Worm (Caenorhabditis elegans) whole organism, mixed stage, embryonic: ENCODE data around the gene nhr-65.

Experiments
- M03D4.4 ChIP-seq: sonication (generic microtip); optimal IDR thresholded peaks from 2 replicates; lab custom pipeline; 2017; ENCODE audit warnings: mild to moderate bottlenecking, missing genetic modification characterization, missing compliant biosample characterization
- bed-3 ChIP-seq: fragments of 200-800 bp; sonication (Bioruptor generic); optimal IDR thresholded peaks from 3 replicates; lab custom pipeline; 2018; ENCODE audit warnings: mild to moderate bottlenecking, missing genetic modification characterization, moderate library complexity, missing compliant biosample characterization
- blmp-1 ChIP-seq: fragments of 150-350 bp; optimal IDR thresholded peaks from 2 replicates; lab custom pipeline; 2014; ENCODE audit warnings: missing biosample characterization, missing genetic modification characterization
- ceh-39 ChIP-seq: fragments of 150-350 bp; optimal IDR thresholded peaks from 2 replicates; lab custom pipeline; 2014; ENCODE audit warnings: missing biosample characterization, missing genetic modification characterization
- ceh-83 ChIP-seq: fragments of 200-800 bp; sonication (Bioruptor generic); optimal IDR thresholded peaks from 2 replicates; lab custom pipeline; 2018; ENCODE audit warnings: mild to moderate bottlenecking, missing genetic modification characterization, missing compliant biosample characterization
- cnd-1 ChIP-seq: fragments of 200-800 bp; sonication (Bioruptor generic); optimal IDR thresholded peaks from 2 replicates; lab custom pipeline; 2018; ENCODE audit warnings: mild to moderate bottlenecking, missing genetic modification characterization, missing compliant biosample characterization
- elt-3 ChIP-seq: fragments of 150-350 bp; optimal IDR thresholded peaks from 2 replicates; lab custom pipeline; 2014; ENCODE audit warnings: missing biosample characterization, missing genetic modification characterization
- flh-1 ChIP-seq: fragments of 200-800 bp; sonication (Bioruptor generic); optimal IDR thresholded peaks from 2 replicates; lab custom pipeline; 2018; ENCODE audit warnings: mild to moderate bottlenecking, missing genetic modification characterization, moderate library complexity, missing compliant biosample characterization
- ham-2 ChIP-seq: fragments of 200-800 bp; sonication (Bioruptor generic); optimal IDR thresholded peaks from 2 replicates; lab custom pipeline; 2018; ENCODE audit warnings: mild to moderate bottlenecking, missing genetic modification characterization, missing compliant biosample characterization
- hlh-1 ChIP-seq: fragments of 150-350 bp; optimal IDR thresholded peaks from 2 replicates; lab custom pipeline; 2014; ENCODE audit warnings: missing biosample characterization, missing genetic modification reagents, missing genetic modification characterization
- lin-13 ChIP-seq: fragments of 150-350 bp; optimal IDR thresholded peaks from 2 replicates; lab custom pipeline; 2014; ENCODE audit warnings: missing biosample characterization, missing genetic modification characterization
- lin-32 ChIP-seq: fragments of 200-800 bp; sonication (Bioruptor generic); optimal IDR thresholded peaks from 2 replicates; lab custom pipeline; 2018; ENCODE audit warnings: mild to moderate bottlenecking, missing genetic modification characterization, missing compliant biosample characterization
- lsy-2 ChIP-seq: fragments of 150-350 bp; optimal IDR thresholded peaks from 2 replicates; lab custom pipeline; 2014; ENCODE audit warnings: missing biosample characterization, missing genetic modification characterization
- mep-1 ChIP-seq: fragments of 150-350 bp; optimal IDR thresholded peaks from 2 replicates; lab custom pipeline; 2017; ENCODE audit warnings: missing biosample characterization, missing genetic modification reagents, missing genetic modification characterization, inconsistent platforms
- mls-2 ChIP-seq: sonication (generic microtip); optimal IDR thresholded peaks from 2 replicates; lab custom pipeline; 2016; ENCODE audit warnings: mild to moderate bottlenecking, missing genetic modification characterization, moderate library complexity, missing compliant biosample characterization
- nhr-12 ChIP-seq: fragments of 150-350 bp; optimal IDR thresholded peaks from 2 replicates; lab custom pipeline; 2014; ENCODE audit warnings: missing biosample characterization, missing genetic modification characterization
- nhr-2 ChIP-seq: fragments of 150-350 bp; optimal IDR thresholded peaks from 2 replicates; lab custom pipeline; 2014; ENCODE audit warnings: missing biosample characterization, missing genetic modification characterization
- nhr-237 ChIP-seq: fragments of 150-350 bp; optimal IDR thresholded peaks from 2 replicates; lab custom pipeline; 2014; ENCODE audit warnings: missing biosample characterization, missing genetic modification characterization
- nhr-28 ChIP-seq: fragments of 150-350 bp; optimal IDR thresholded peaks from 2 replicates; lab custom pipeline; 2014; ENCODE audit warnings: missing biosample characterization, missing genetic modification characterization
- nhr-76 ChIP-seq: sonication (generic microtip); optimal IDR thresholded peaks from 2 replicates; lab custom pipeline; 2017; ENCODE audit warnings: missing biosample characterization, missing genetic modification characterization
- pha-4 ChIP-seq: fragments of 150-350 bp; optimal IDR thresholded peaks from 2 replicates; lab custom pipeline; 2018; ENCODE audit warnings: missing biosample characterization, missing genetic modification reagents, missing genetic modification characterization
- sem-2 ChIP-seq: fragments of 200-800 bp; sonication (Bioruptor generic); optimal IDR thresholded peaks from 2 replicates; lab custom pipeline; 2018; ENCODE audit warnings: mild to moderate bottlenecking, missing genetic modification characterization, missing compliant biosample characterization
- snpc-4 ChIP-seq: fragments of 150-350 bp; optimal IDR thresholded peaks from 2 replicates; lab custom pipeline; 2014; ENCODE audit warnings: missing biosample characterization, missing genetic modification characterization
- sptf-1 ChIP-seq: sonication (generic microtip); optimal IDR thresholded peaks from 2 replicates; lab custom pipeline; 2017; ENCODE audit warnings: mild to moderate bottlenecking, missing genetic modification characterization, moderate library complexity, missing compliant biosample characterization
- tbx-8 ChIP-seq: fragments of 200-800 bp; sonication (Bioruptor generic); optimal IDR thresholded peaks from 2 replicates; lab custom pipeline; 2018; ENCODE audit warnings: mild to moderate bottlenecking, missing genetic modification characterization, moderate library complexity, missing compliant biosample characterization
- unc-120 ChIP-seq: sonication (generic microtip); optimal IDR thresholded peaks from 2 replicates; lab custom pipeline; 2017; ENCODE audit warnings: missing genetic modification characterization, missing compliant biosample characterization; ENCODE audit not compliant: poor library complexity, severe bottlenecking
- unc-39 ChIP-seq: fragments of 150-350 bp; optimal IDR thresholded peaks from 2 replicates; lab custom pipeline; 2014; ENCODE audit warnings: missing biosample characterization, missing genetic modification characterization
- unc-62 ChIP-seq: fragments of 150-350 bp; optimal IDR thresholded peaks from 2 replicates; lab custom pipeline; 2014; ENCODE audit warnings: missing biosample characterization, missing genetic modification reagents, missing genetic modification characterization
- zip-8 ChIP-seq: fragments of 150-350 bp; optimal IDR thresholded peaks from 2 replicates; lab custom pipeline; 2014; ENCODE audit warnings: missing biosample characterization, missing genetic modification characterization
- ztf-11 ChIP-seq: fragments of 150-350 bp; optimal IDR thresholded peaks from 2 replicates; lab custom pipeline; 2014; ENCODE audit warnings: missing biosample characterization, missing genetic modification characterization

Gene nhr-65

DNA sequence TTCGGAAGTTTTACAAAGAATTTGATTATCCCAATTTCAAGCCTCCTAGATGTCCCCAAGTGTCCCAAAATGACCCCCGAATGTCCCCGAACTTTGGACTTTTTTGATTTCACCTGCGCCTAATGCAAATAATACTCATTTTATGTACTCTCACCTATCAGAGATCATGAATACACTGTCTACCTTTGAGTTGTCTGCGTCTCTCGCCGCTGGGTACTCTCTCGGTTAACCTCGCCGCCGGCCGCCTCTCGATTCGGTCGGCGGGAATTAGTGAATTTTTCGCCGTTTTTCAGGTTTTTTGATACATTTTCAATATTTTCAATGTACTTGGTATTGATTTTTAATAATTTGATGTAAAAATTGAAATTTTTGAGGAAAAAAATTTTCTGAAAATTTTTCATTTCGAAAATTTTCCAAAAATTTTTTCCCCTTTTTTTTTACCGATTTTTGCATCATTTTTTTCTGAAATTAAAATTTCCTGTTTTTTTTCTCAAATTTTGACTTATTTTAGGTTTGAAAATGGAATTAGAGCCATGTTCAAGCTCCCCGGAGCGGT lies at the start of gene nhr-65:
Gene nhr-65 (plus strand): TSS at position 506 of the 556 bp plus-strand sequence.
- TF ChIP-seq flh-1 (GFP tag; lab: Kevin White, UChicago) (no peak), ceh-39 (tag; lab: Kevin White, UChicago) (no peak), snpc-4 (tag; lab: Kevin White, UChicago) (no peak), nhr-12 (tag; lab: Kevin White, UChicago) (no peak), M03D4.4 (tag; lab: Kevin White, UChicago) (no peak), lsy-2 (tag; lab: Kevin White, UChicago) (no peak), sem-2 (no peak), bed-3 (GFP tag; lab: Kevin White, UChicago) (no peak), sptf-1 (tag; lab: Kevin White, UChicago) (no peak), nhr-2 (tag; lab: Kevin White, UChicago) (no peak), blmp-1 (no peak), ceh-83 (GFP tag; lab: Kevin White, UChicago) (no peak), mls-2 (no peak), unc-39 (tag; lab: Kevin White, UChicago) (no peak), mep-1 (tag; lab: Kevin White, UChicago) (no peak)

DNA sequence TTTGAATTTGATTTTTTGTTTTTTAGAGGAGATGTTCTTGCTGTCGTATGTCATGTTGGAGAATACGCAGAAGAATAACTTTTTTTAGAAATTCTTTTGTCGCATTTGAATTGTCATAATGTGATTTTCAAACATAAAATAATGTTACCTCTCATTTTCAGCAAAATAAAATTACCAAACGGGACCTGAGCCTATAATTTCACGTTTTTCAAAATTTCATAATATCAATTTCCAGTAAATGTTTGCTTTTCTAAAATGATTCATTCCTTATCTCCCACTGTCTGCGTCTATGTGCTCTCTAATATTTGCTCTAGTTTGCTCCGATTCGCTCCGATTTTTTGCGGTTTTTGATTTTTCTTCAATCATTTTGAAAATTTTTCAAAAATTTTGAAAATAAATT lies 48.4 kb upstream of the nhr-65 start, which contains the start of gene nhr-231:
Gene nhr-231 (plus strand): TSS at position 301 of the 400 bp plus-strand sequence.
- no peak for TF ChIP-seq unc-39 (tag; lab: Kevin White, UChicago)
- TF ChIP-seq unc-62 (GFP tag; lab: Kevin White, UChicago): no peak
- TF ChIP-seq nhr-28 (tag; lab: Kevin White, UChicago): no peak

ce11 chrV:18800811-18801210 lies 38.3 kb upstream of the nhr-65 start, which contains the start of gene nhr-170:
Gene nhr-170 (minus strand): TSS chrV:18800826.
- TF ChIP-seq cnd-1 (tag; lab: Kevin White, UChicago) (no peak), unc-120 (tag; lab: Kevin White, UChicago) (no peak)

- TF ChIP-seq pha-4 (tag; lab: Kevin White, UChicago) (no peak), lin-32 (GFP tag; lab: Kevin White, UChicago) (no peak), elt-3 (tag; lab: Kevin White, UChicago) (no peak), lin-13 (tag; lab: Kevin White, UChicago) (no peak), cnd-1 (tag; lab: Kevin White, UChicago) (no peak), nhr-76 (tag; lab: Kevin White, UChicago) (no peak), tbx-8 (GFP tag; lab: Kevin White, UChicago) (no peak), ham-2 (no peak), unc-39 (tag; lab: Kevin White, UChicago) (no peak), nhr-237 (no peak), zip-8 (tag; lab: Kevin White, UChicago) (no peak), ceh-39 (tag; lab: Kevin White, UChicago) (no peak), hlh-1 (tag; lab: Kevin White, UChicago) (no peak), snpc-4 (tag; lab: Kevin White, UChicago) (no peak)
Measured at ce11 chrV:18802077-18802476, 37.0 kb upstream of the nhr-65 start, which contains the start of gene C54E10.11. Gene C54E10.11 (minus strand): TSS chrV:18802177.

ce11 chrV:18803260-18803659 lies 35.8 kb upstream of the nhr-65 start, which contains the start of gene C54E10.10:
Gene C54E10.10 (minus strand): TSS chrV:18803360.
- TF ChIP-seq snpc-4 (tag; lab: Kevin White, UChicago) (no peak), bed-3 (GFP tag; lab: Kevin White, UChicago) (no peak), ztf-11 (no peak), nhr-2 (tag; lab: Kevin White, UChicago) (no peak)

- TF ChIP-seq unc-39 (tag; lab: Kevin White, UChicago) (no peak), unc-120 (tag; lab: Kevin White, UChicago) (no peak), tbx-8 (GFP tag; lab: Kevin White, UChicago) (no peak), lsy-2 (tag; lab: Kevin White, UChicago) (no peak), M03D4.4 (tag; lab: Kevin White, UChicago) (no peak), ham-2 (no peak), nhr-76 (tag; lab: Kevin White, UChicago) (no peak), flh-1 (GFP tag; lab: Kevin White, UChicago) (no peak), unc-62 (GFP tag; lab: Kevin White, UChicago) (no peak), ceh-39 (tag; lab: Kevin White, UChicago) (no peak)
Measured at ce11 chrV:18806409-18806808, 32.7 kb upstream of the nhr-65 start, which contains the start of gene sri-10. Gene sri-10 (minus strand): TSS chrV:18806509.
